Worm (Caenorhabditis elegans) whole organism, L4 larva: ENCODE results near the gene F46H5.3.

ENCODE experiments used
- D1046.2 ChIP-seq: fragments of 200-800 bp; sonication (Bioruptor generic); IDR thresholded peaks from 2 replicates; pipeline ENCODE4 v1.3.6; 2022; ENCODE audit warnings: missing genetic modification characterization, missing compliant biosample characterization
- F10B5.3 ChIP-seq: sonication (generic microtip); optimal IDR thresholded peaks from 2 replicates; lab custom pipeline; 2016; ENCODE audit warnings: mild to moderate bottlenecking, missing genetic modification characterization, missing compliant biosample characterization
- F44E2.7 ChIP-seq: fragments of 200-800 bp; sonication (Bioruptor generic); IDR thresholded peaks from 2 replicates; pipeline ENCODE4 v2.1.2; 2022; ENCODE audit warnings: missing genetic modification characterization, missing compliant biosample characterization
- R02D3.7 ChIP-seq: fragments of 150-350 bp; sonication (generic microtip); optimal IDR thresholded peaks from 3 replicates; lab custom pipeline; 2014; ENCODE audit warnings: missing biosample characterization, missing genetic modification characterization
- T20F7.1 ChIP-seq: fragments of 200-800 bp; sonication (Bioruptor generic); optimal IDR thresholded peaks from 2 replicates; lab custom pipeline; 2018; ENCODE audit warnings: mild to moderate bottlenecking, missing genetic modification characterization, missing compliant biosample characterization
- Y48G9A.11 ChIP-seq: fragments of 200-800 bp; sonication (Bioruptor generic); IDR thresholded peaks from 2 replicates; pipeline ENCODE4 v1.3.6; 2022; ENCODE audit warnings: missing genetic modification reagents, missing genetic modification characterization, missing compliant biosample characterization
- aha-1 ChIP-seq: fragments of 150-350 bp; peaks from one replicate; lab custom pipeline; 2014; ENCODE audit warnings: missing biosample characterization, missing genetic modification characterization
- ama-1 ChIP-seq: fragments of 150-350 bp; optimal IDR thresholded peaks from 2 replicates; lab custom pipeline; 2014; ENCODE audit warnings: inconsistent platforms, mixed read lengths
- ceh-20 ChIP-seq: fragments of 200-800 bp; sonication (Bioruptor generic); IDR thresholded peaks from 2 replicates; pipeline ENCODE4 v1.3.6; 2022; ENCODE audit warnings: missing genetic modification reagents, missing genetic modification characterization, missing compliant biosample characterization
- ces-1 ChIP-seq: fragments of 150-350 bp; sonication (generic microtip); optimal IDR thresholded peaks from 4 replicates; lab custom pipeline; 2014; ENCODE audit warnings: missing biosample characterization, missing genetic modification reagents, missing genetic modification characterization
- daf-16 ChIP-seq, 3 experiments: sonication (generic microtip); optimal IDR thresholded peaks; 2 replicates each; lab custom pipeline; 2016 to 2017; ENCODE audit warnings: missing genetic modification characterization in 3 of 3, missing genetic modification reagents in 3 of 3, mild to moderate bottlenecking in 2 of 3, missing compliant biosample characterization in 2 of 3, missing biosample characterization in 1 of 3, moderate library complexity in 1 of 3
- dmd-9 ChIP-seq: fragments of 200-800 bp; sonication (Bioruptor generic); IDR thresholded peaks from 2 replicates; pipeline ENCODE4 v1.3.6; 2022; ENCODE audit warnings: missing genetic modification reagents, missing genetic modification characterization, missing compliant biosample characterization
- fkh-10 ChIP-seq: fragments of 150-350 bp; optimal IDR thresholded peaks from 2 replicates; lab custom pipeline; 2014; ENCODE audit warnings: missing biosample characterization, missing genetic modification reagents, missing genetic modification characterization
- hif-1 ChIP-seq, 2 experiments: sonication (generic microtip); optimal IDR thresholded peaks; 2 replicates each; lab custom pipeline; 2016 to 2017; ENCODE audit warnings: missing compliant biosample characterization in 2 of 2, missing genetic modification characterization in 2 of 2, missing genetic modification reagents in 2 of 2, missing genotype in 2 of 2, mild to moderate bottlenecking in 1 of 2
- hlh-11 ChIP-seq: fragments of 200-800 bp; sonication (Bioruptor generic); optimal IDR thresholded peaks from 2 replicates; lab custom pipeline; 2018; ENCODE audit warnings: mild to moderate bottlenecking, missing genetic modification characterization, missing compliant biosample characterization
- hlh-30 ChIP-seq: sonication (generic microtip); optimal IDR thresholded peaks from 2 replicates; lab custom pipeline; 2017; ENCODE audit warnings: antibody characterized with exemption, mild to moderate bottlenecking, missing genetic modification characterization, missing compliant biosample characterization; ENCODE audit not compliant: insufficient read depth
- hmg-1.1 ChIP-seq: fragments of 200-800 bp; sonication (Bioruptor generic); IDR thresholded peaks from 2 replicates; pipeline ENCODE4 v1.3.6; 2022; ENCODE audit warnings: missing genetic modification reagents, missing genetic modification characterization, missing compliant biosample characterization
- lin-13 ChIP-seq: fragments of 150-350 bp; optimal IDR thresholded peaks from 2 replicates; lab custom pipeline; 2014; ENCODE audit warnings: missing biosample characterization, missing genetic modification reagents, missing genetic modification characterization
- lin-29 ChIP-seq: fragments of 200-800 bp; sonication (Bioruptor generic); IDR thresholded peaks from 2 replicates; pipeline ENCODE4 v1.3.6; 2022; ENCODE audit warnings: missing genetic modification reagents, missing genetic modification characterization, missing compliant biosample characterization
- lin-39 ChIP-seq: fragments of 150-350 bp; optimal IDR thresholded peaks from 2 replicates; lab custom pipeline; 2014; ENCODE audit warnings: missing biosample characterization, missing genetic modification reagents, missing genetic modification characterization
- lsy-2 ChIP-seq, 2 experiments: fragments of 150-350 bp in 1 of 2; sonication (generic microtip) in 1 of 2; optimal IDR thresholded peaks; 2 replicates each; lab custom pipeline; 2014 to 2017; ENCODE audit warnings: missing biosample characterization in 2 of 2, missing genetic modification characterization in 2 of 2
- mes-2 ChIP-seq: sonication (generic microtip); optimal IDR thresholded peaks from 2 replicates; lab custom pipeline; 2016; ENCODE audit warnings: missing genotype, mild to moderate bottlenecking, missing genetic modification characterization, missing compliant biosample characterization; ENCODE audit not compliant: poor library complexity, severe bottlenecking
- nhr-11 ChIP-seq: fragments of 150-350 bp; optimal IDR thresholded peaks from 2 replicates; lab custom pipeline; 2014; ENCODE audit warnings: missing biosample characterization, missing genetic modification characterization
- nhr-25 ChIP-seq: sonication (generic microtip); optimal IDR thresholded peaks from 2 replicates; lab custom pipeline; 2017; ENCODE audit warnings: missing genetic modification characterization, mild to moderate bottlenecking, missing compliant biosample characterization, antibody characterized with exemption, moderate library complexity, borderline replicate concordance; ENCODE audit not compliant: insufficient read depth
- nhr-41 ChIP-seq: fragments of 200-800 bp; sonication (Bioruptor generic); IDR thresholded peaks from 2 replicates; pipeline ENCODE4 v1.3.6; 2022; ENCODE audit warnings: missing genetic modification reagents, missing genetic modification characterization, missing compliant biosample characterization
- nhr-6 ChIP-seq: fragments of 150-350 bp; optimal IDR thresholded peaks from 2 replicates; lab custom pipeline; 2014; ENCODE audit warnings: missing biosample characterization, missing genetic modification characterization
- nhr-77 ChIP-seq: fragments of 150-350 bp; optimal IDR thresholded peaks from 2 replicates; lab custom pipeline; 2014; ENCODE audit warnings: missing biosample characterization, missing genetic modification characterization
- php-3 ChIP-seq: fragments of 200-800 bp; sonication (Bioruptor generic); IDR thresholded peaks from 2 replicates; pipeline ENCODE4 v1.3.6; 2022; ENCODE audit warnings: missing genetic modification reagents, missing genetic modification characterization, missing compliant biosample characterization
- saeg-2 ChIP-seq: fragments of 200-800 bp; sonication (Bioruptor generic); IDR thresholded peaks from 2 replicates; pipeline ENCODE4 v1.3.6; 2022; ENCODE audit warnings: missing genetic modification reagents, missing genetic modification characterization, missing compliant biosample characterization
- sdz-12 ChIP-seq: fragments of 200-800 bp; sonication (Bioruptor generic); optimal IDR thresholded peaks from 2 replicates; lab custom pipeline; 2018; ENCODE audit warnings: mild to moderate bottlenecking, missing genetic modification characterization, missing compliant biosample characterization
- set-16 ChIP-seq: fragments of 200-800 bp; sonication (Bioruptor generic); IDR thresholded peaks from 2 replicates; pipeline ENCODE4 v1.3.6; 2022; ENCODE audit warnings: missing genetic modification reagents, missing genetic modification characterization, missing compliant biosample characterization
- skn-1 ChIP-seq: fragments of 150-350 bp; optimal IDR thresholded peaks from 2 replicates; lab custom pipeline; 2014; ENCODE audit warnings: missing biosample characterization, missing genetic modification characterization
- tag-97 ChIP-seq: fragments of 200-800 bp; sonication (Bioruptor generic); IDR thresholded peaks from 2 replicates; pipeline ENCODE4 v1.3.6; 2022; ENCODE audit warnings: missing genetic modification characterization, missing compliant biosample characterization
- tra-1 ChIP-seq: fragments of 200-800 bp; sonication (Bioruptor generic); IDR thresholded peaks from 2 replicates; pipeline ENCODE4 v1.3.6; 2022; ENCODE audit warnings: missing genetic modification reagents, missing genetic modification characterization, missing compliant biosample characterization
- unc-62 ChIP-seq, 3 experiments: fragments of 150-350 bp in 1 of 3; sonication (generic microtip); optimal IDR thresholded peaks in 2 of 3; peaks in 1 of 3; 1 replicate in 1 of 3; 2 replicates in 2 of 3; lab custom pipeline; 2014 to 2017; ENCODE audit warnings: missing biosample characterization in 3 of 3, missing genetic modification characterization in 3 of 3, missing genetic modification reagents in 3 of 3, missing genotype in 1 of 3
- zag-1 ChIP-seq: fragments of 150-350 bp; optimal IDR thresholded peaks from 2 replicates; lab custom pipeline; 2014; ENCODE audit warnings: missing biosample characterization, missing genetic modification characterization
- zfp-2 ChIP-seq: sonication (generic microtip); optimal IDR thresholded peaks from 2 replicates; lab custom pipeline; 2016; ENCODE audit warnings: mild to moderate bottlenecking, missing genetic modification characterization, missing compliant biosample characterization
- ztf-11 ChIP-seq: fragments of 150-350 bp; optimal IDR thresholded peaks from 2 replicates; lab custom pipeline; 2014; ENCODE audit warnings: missing biosample characterization, missing genetic modification characterization

Gene F46H5.3

ce11 chrX:7230321-7230720 lies 8.1 kb downstream of the F46H5.3 start (continued):
- TF ChIP-seq lin-29 (GFP tag; lab: Robert Waterston, UW) (no peak), php-3 (GFP tag; lab: Robert Waterston, UW) (no peak), mes-2 (tag; lab: Kevin White, UChicago) (peak; percentile 13), ceh-20 (GFP tag; lab: Robert Waterston, UW) (0 out of 2 replicates have a peak, but pooled peaks have one; percentile 28), skn-1 (tag; lab: Kevin White, UChicago) (peak; percentile 31), zfp-2 (tag; lab: Kevin White, UChicago) (no peak), nhr-6 (tag; lab: Kevin White, UChicago) (no peak), hlh-30 (tag; lab: Kevin White, UChicago) (peak; percentile 29), hlh-11 (tag; lab: Kevin White, UChicago) (peak; percentile 12), lsy-2 (tag; optimal IDR thresholded peaks at IDR 0.05; lab: Kevin White, UChicago) (peak in 1 of 2 experiments; percentile 59), ama-1 (lab: Kevin White, UChicago) (peak; percentile 82), zag-1 (no peak), tra-1 (no peak), nhr-41 (GFP tag; lab: Robert Waterston, UW) (no peak)
- TF ChIP-seq, all 104 proteins: peak for 18

- TF ChIP-seq tra-1 = no peak
- peak; percentile 81 for TF ChIP-seq aha-1
- TF ChIP-seq Y48G9A.11 (GFP tag; lab: Robert Waterston, UW) = no peak
- TF ChIP-seq unc-62 (GFP tag; optimal IDR thresholded peaks at IDR 0.05 in 1 of 2; lab: Kevin White, UChicago) = peak in 1 of 2 experiments; percentile 82
- no peak for TF ChIP-seq unc-62 (tag; optimal IDR thresholded peaks at IDR 0.05; lab: Kevin White, UChicago)
Observed at ce11 chrX:7229357-7229756, 9.1 kb downstream of the F46H5.3 start.

- no peak for TF ChIP-seq D1046.2 (GFP tag; lab: Robert Waterston, UW)
- no peak for TF ChIP-seq lin-13 (GFP tag; lab: Kevin White, UChicago)
- TF ChIP-seq nhr-11 (tag; lab: Kevin White, UChicago) = peak; percentile 19
- TF ChIP-seq ces-1 (GFP tag; lab: Kevin White, UChicago) = no peak
- TF ChIP-seq saeg-2 (GFP tag; lab: Robert Waterston, UW) = no peak
- TF ChIP-seq daf-16 (GFP tag; optimal IDR thresholded peaks at IDR 0.05; lab: Kevin White, UChicago) = peak in 1 of 2 experiments; percentile 42
- TF ChIP-seq daf-16 (tag; optimal IDR thresholded peaks at IDR 0.05; lab: Kevin White, UChicago) = no peak
- no peak for TF ChIP-seq tra-1
- no peak for TF ChIP-seq sdz-12 (GFP tag; lab: Kevin White, UChicago)
- TF ChIP-seq skn-1 (tag; lab: Kevin White, UChicago) = no peak
Observed at ce11 chrX:7225028-7225427, 13.4 kb downstream of the F46H5.3 start.

DNA sequence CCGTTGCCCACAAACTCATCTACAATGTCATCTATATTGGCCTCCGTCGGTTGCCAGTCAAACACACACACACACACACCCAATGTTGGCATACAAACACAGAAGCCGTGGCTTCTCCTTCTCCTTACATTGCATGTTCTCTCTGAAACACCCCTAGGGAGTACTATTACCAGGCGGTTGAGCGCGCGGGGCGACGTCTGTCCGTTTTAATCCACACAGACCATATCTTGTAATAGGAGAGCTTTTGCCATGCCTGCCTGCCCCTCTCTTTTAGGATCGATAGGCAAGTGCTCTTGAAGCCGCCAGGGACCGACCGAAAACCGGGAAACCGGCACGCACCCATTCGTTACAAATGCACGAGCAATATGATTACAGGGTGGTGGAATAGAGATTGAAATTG lies 14.0 kb downstream of the F46H5.3 start:
- TF ChIP-seq ztf-11 (tag; lab: Kevin White, UChicago) = no peak
- TF ChIP-seq T20F7.1 = no peak
- no peak for TF ChIP-seq nhr-25
- no peak for TF ChIP-seq dmd-9
- no peak for TF ChIP-seq ama-1 (lab: Kevin White, UChicago)
- no peak for TF ChIP-seq F44E2.7 (GFP tag; lab: Robert Waterston, UW)
- TF ChIP-seq F10B5.3 (tag; lab: Kevin White, UChicago) = no peak
- TF ChIP-seq lin-13 (GFP tag; lab: Kevin White, UChicago) = no peak
- peak; percentile 28; the same call in 1 of the 2 replicates for TF ChIP-seq hmg-1.1 (GFP tag; lab: Robert Waterston, UW)
- TF ChIP-seq lin-39 (tag; lab: Kevin White, UChicago) = no peak
- no peak for TF ChIP-seq fkh-10
- TF ChIP-seq R02D3.7 (tag; lab: Kevin White, UChicago) = no peak
- no peak for TF ChIP-seq hif-1 (tag; optimal IDR thresholded peaks at IDR 0.05; lab: Kevin White, UChicago)
- peak; percentile 25; the same call in 1 of the 2 replicates for TF ChIP-seq set-16 (GFP tag; lab: Robert Waterston, UW)
- TF ChIP-seq nhr-77 (tag; lab: Kevin White, UChicago) = no peak
- no peak for TF ChIP-seq skn-1 (tag; lab: Kevin White, UChicago)
- peak; percentile 1 for TF ChIP-seq hlh-30 (tag; lab: Kevin White, UChicago)
- TF ChIP-seq tag-97 = no peak
- peak; percentile 16 for TF ChIP-seq aha-1
